Fruit fly (Drosophila melanogaster): ENCODE results near the gene Atg8b.

Gene Atg8b

dm6 chr3R:17701971-17702845, 22.7 kb downstream of the Atg8b start (continued):
- TF ChIP-seq Hr39 (GFP tag; optimal IDR thresholded peaks at IDR 0.05) (peak; percentile 63), fd85E (GFP tag; optimal IDR thresholded peaks at IDR 0.05) (no peak), CG11902 (GFP tag; optimal IDR thresholded peaks at IDR 0.05) (peak; percentile 24), ss (GFP tag; optimal IDR thresholded peaks at IDR 0.05) (peak; percentile 54 to 84), Sox14 (GFP tag; optimal IDR thresholded peaks at IDR 0.05) (peak; percentile 84), pdm3 (GFP tag; optimal IDR thresholded peaks at IDR 0.05) (peak; percentile 86), acj6 (GFP tag; optimal IDR thresholded peaks at IDR 0.05) (peak; percentile 87), Gug (GFP tag; IDR thresholded peaks at IDR 0.05) (no peak), CG31627 (GFP tag; optimal IDR thresholded peaks at IDR 0.05) (peak; percentile 75), esn (GFP tag; optimal IDR thresholded peaks at IDR 0.05) (peak; percentile 76), cyc (GFP tag; optimal IDR thresholded peaks at IDR 0.05) (peak; percentile 58), vri (GFP tag; optimal IDR thresholded peaks at IDR 0.05) (peak; percentile 15), CG3032 (tag; optimal IDR thresholded peaks at IDR 0.05) (peak; percentile 90), topi (GFP tag; optimal IDR thresholded peaks at IDR 0.05) (peak; percentile 55), dsx (GFP tag; optimal IDR thresholded peaks at IDR 0.05; ENCODE audit: poor library complexity, severe bottlenecking) (peak; percentile 63), CG11294 (GFP tag; IDR thresholded peaks at IDR 0.05) (peak; percentile 35; the same call in 1 of the 2 replicates), CG6854 (GFP tag; optimal IDR thresholded peaks at IDR 0.05) (peak; percentile 66), Met (GFP tag; optimal IDR thresholded peaks at IDR 0.05) (peak; percentile 77), CG8319 (GFP tag; optimal IDR thresholded peaks at IDR 0.05) (peak; percentile 66), eg (GFP tag; IDR thresholded peaks at IDR 0.05) (peak; percentile 53; the same call in 1 of the 3 replicates), Ets96B (tag; optimal IDR thresholded peaks at IDR 0.05) (peak; percentile 83), CG10631 (GFP tag; optimal IDR thresholded peaks at IDR 0.05) (peak; percentile 84), Hr38 (GFP tag; optimal IDR thresholded peaks at IDR 0.05) (no peak), Eip93F (GFP tag; optimal IDR thresholded peaks at IDR 0.05) (no peak), Blimp-1 (GFP tag; optimal IDR thresholded peaks at IDR 0.05) (peak; percentile 5), CG6808 (GFP tag; optimal IDR thresholded peaks at IDR 0.05) (peak; percentile 65), Lpt (GFP tag; optimal IDR thresholded peaks at IDR 0.05) (no peak), Smox (GFP tag; optimal IDR thresholded peaks at IDR 0.05) (peak; percentile 73), svp (GFP tag) (peak; percentile 90), CG8119 (GFP tag; IDR thresholded peaks at IDR 0.05) (peak; percentile 74), Ets21C (GFP tag; optimal IDR thresholded peaks at IDR 0.05) (peak; percentile 52), Hr4 (GFP tag; optimal IDR thresholded peaks at IDR 0.05) (peak; percentile 62), CG16779 (tag; optimal IDR thresholded peaks at IDR 0.05) (peak; percentile 34), CG9139 (GFP tag; optimal IDR thresholded peaks at IDR 0.05) (peak; percentile 39), spab (GFP tag; optimal IDR thresholded peaks at IDR 0.05) (peak; percentile 77), fd59A (GFP tag; optimal IDR thresholded peaks at IDR 0.05) (peak; percentile 91), CG34406 (GFP tag; optimal IDR thresholded peaks at IDR 0.05) (peak; percentile 77), CG11762 (GFP tag; optimal IDR thresholded peaks at IDR 0.05; ENCODE audit: insufficient read depth) (peak; percentile 52)

- TF ChIP-seq CG8119 (GFP tag; IDR thresholded peaks at IDR 0.05) (0 out of 3 replicates have a peak, but pooled peaks have one; percentile 8), CG3032 (tag; optimal IDR thresholded peaks at IDR 0.05) (peak; percentile 8), fkh (GFP tag; optimal IDR thresholded peaks at IDR 0.05) (peak; percentile 39), Eip93F (GFP tag; optimal IDR thresholded peaks at IDR 0.05) (peak; percentile 21), Eip78C (GFP tag) (peak; percentile 76), CG34406 (GFP tag; optimal IDR thresholded peaks at IDR 0.05) (peak; percentile 11), CG6792 (GFP tag; optimal IDR thresholded peaks at IDR 0.05) (peak; percentile 6), Lpt (GFP tag; optimal IDR thresholded peaks at IDR 0.05) (peak; percentile 53), Ets21C (GFP tag; optimal IDR thresholded peaks at IDR 0.05) (no peak), fd59A (GFP tag; optimal IDR thresholded peaks at IDR 0.05) (no peak), dsx (GFP tag; optimal IDR thresholded peaks at IDR 0.05; ENCODE audit: poor library complexity, severe bottlenecking) (peak; percentile 40), cyc (GFP tag; optimal IDR thresholded peaks at IDR 0.05) (peak; percentile 4), CG15336 (GFP tag; IDR thresholded peaks at IDR 0.05) (peak; percentile 47; the same call in 1 of the 2 replicates), dac (GFP tag; optimal IDR thresholded peaks at IDR 0.05) (no peak), CG4318 (GFP tag; optimal IDR thresholded peaks at IDR 0.05) (no peak), salr (GFP tag; optimal IDR thresholded peaks at IDR 0.05) (peak in 1 of 2 experiments; percentile 42), Eip75B (GFP tag; optimal IDR thresholded peaks at IDR 0.05) (no peak), svp (GFP tag) (peak; percentile 38), Sox102F (GFP tag; optimal IDR thresholded peaks at IDR 0.05) (peak; percentile 39), CG11902 (GFP tag; optimal IDR thresholded peaks at IDR 0.05) (no peak), Ets96B (tag; optimal IDR thresholded peaks at IDR 0.05) (peak; percentile 20), CG6163 (GFP tag; IDR thresholded peaks at IDR 0.05) (peak; percentile 53)
Measured at dm6 chr3R:17701131-17701593, 23.7 kb downstream of the Atg8b start.
